Worm (Caenorhabditis elegans): ENCODE measurements around the gene K03B4.2.

The K03B4.2 gene

DNA sequence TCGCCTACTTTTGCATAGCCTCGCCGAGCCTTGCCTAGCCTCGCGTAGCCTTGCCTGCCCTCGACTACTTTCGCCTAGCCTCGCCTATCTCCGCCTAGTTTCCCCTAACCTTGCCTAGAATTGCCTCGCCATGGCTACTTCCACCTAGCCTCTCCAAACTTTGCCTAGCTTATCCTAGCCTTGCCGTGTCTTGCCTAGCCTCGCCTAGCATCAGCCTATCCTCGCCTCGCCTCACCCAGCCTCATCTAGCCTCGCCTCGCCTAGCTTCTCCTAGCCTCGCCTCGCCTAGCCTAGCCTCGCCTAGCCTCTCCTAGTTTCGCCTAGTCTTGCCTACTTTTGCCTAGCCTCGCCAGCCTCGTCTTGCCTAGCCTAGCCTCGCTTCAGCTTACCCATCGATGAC is 20.7 kb upstream of the K03B4.2 start:
- TF ChIP-seq egl-13 (tag; optimal IDR thresholded peaks at IDR 0.05) = no peak
- no peak for TF ChIP-seq ces-1 (GFP tag; optimal IDR thresholded peaks at IDR 0.05)
- no peak for TF ChIP-seq dpl-1 (GFP tag; optimal IDR thresholded peaks at IDR 0.05)
- TF ChIP-seq snu-23 (GFP tag; optimal IDR thresholded peaks at IDR 0.05) = no peak
- TF ChIP-seq ceh-63 (GFP tag; optimal IDR thresholded peaks at IDR 0.05) = no peak
- TF ChIP-seq lin-13 (GFP tag; optimal IDR thresholded peaks at IDR 0.05) = no peak
- TF ChIP-seq rnt-1 (tag; optimal IDR thresholded peaks at IDR 0.05) = no peak
- no peak for TF ChIP-seq nhr-12 (tag; optimal IDR thresholded peaks at IDR 0.05)
- no peak for TF ChIP-seq unc-62 (GFP tag; optimal IDR thresholded peaks at IDR 0.05)
- TF ChIP-seq mef-2 (tag; optimal IDR thresholded peaks at IDR 0.05) = no peak
- no peak for TF ChIP-seq zag-1 (tag; optimal IDR thresholded peaks at IDR 0.05)
- no peak for TF ChIP-seq fkh-10 (GFP tag; optimal IDR thresholded peaks at IDR 0.05)
- no peak for TF ChIP-seq dsc-1 (tag; optimal IDR thresholded peaks at IDR 0.05)
- no peak for TF ChIP-seq nhr-28 (tag; optimal IDR thresholded peaks at IDR 0.05)
- TF ChIP-seq pax-3 (tag; optimal IDR thresholded peaks at IDR 0.05) = no peak
- no peak for TF ChIP-seq alr-1 (tag; optimal IDR thresholded peaks at IDR 0.05; ENCODE audit: borderline replicate concordance)
- TF ChIP-seq aha-1 (tag; optimal IDR thresholded peaks at IDR 0.05) = no peak
- no peak for TF ChIP-seq fkh-8 (tag; optimal IDR thresholded peaks at IDR 0.05)
- TF ChIP-seq ztf-4 (tag; optimal IDR thresholded peaks at IDR 0.05) = no peak

DNA sequence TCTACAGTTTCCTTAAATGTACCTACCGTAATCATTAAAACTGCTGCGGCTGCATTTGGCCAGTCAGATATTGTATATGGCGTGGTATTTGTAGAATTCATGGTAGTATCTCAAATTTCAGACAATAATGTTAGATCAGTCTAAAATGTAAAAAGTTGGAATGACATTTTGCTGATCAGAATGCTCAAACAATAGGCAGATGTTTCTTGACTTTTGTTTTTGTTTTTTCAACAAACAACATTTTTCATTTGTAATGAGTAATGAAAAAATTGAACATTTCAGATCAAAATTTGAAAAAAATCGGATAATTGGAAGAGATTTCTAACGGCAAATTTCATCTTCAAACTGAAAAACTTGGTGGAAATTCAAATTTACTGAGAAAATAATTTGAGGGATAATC is 19.2 kb upstream of the K03B4.2 start, which contains the start of gene srx-77:
Gene srx-77 (minus strand): TSS at position 101 of the 400 bp plus-strand sequence.
- TF ChIP-seq F16B12.6 (tag; optimal IDR thresholded peaks at IDR 0.05) (no peak), nhr-20 (tag; optimal IDR thresholded peaks at IDR 0.05) (no peak), nhr-77 (tag; optimal IDR thresholded peaks at IDR 0.05) (no peak), unc-62 (GFP tag; optimal IDR thresholded peaks at IDR 0.05) (no peak), mdl-1 (tag; optimal IDR thresholded peaks at IDR 0.05) (no peak), C16A3.4 (tag; optimal IDR thresholded peaks at IDR 0.05) (no peak), snu-23 (GFP tag; optimal IDR thresholded peaks at IDR 0.05) (no peak), sptf-1 (tag; optimal IDR thresholded peaks at IDR 0.05) (no peak), aly-2 (tag; optimal IDR thresholded peaks at IDR 0.05) (no peak), xbp-1 (tag; optimal IDR thresholded peaks at IDR 0.05) (no peak), nhr-19 (GFP tag; conservative IDR thresholded peaks at IDR 0.05) (no peak), nhr-84 (tag; optimal IDR thresholded peaks at IDR 0.05) (no peak), pag-3 (tag; optimal IDR thresholded peaks at IDR 0.05; ENCODE audit: borderline replicate concordance, insufficient read depth) (no peak), nhr-76 (tag; optimal IDR thresholded peaks at IDR 0.05) (no peak), fkh-8 (tag; optimal IDR thresholded peaks at IDR 0.05) (no peak), unc-30 (tag; optimal IDR thresholded peaks at IDR 0.05) (no peak)

DNA sequence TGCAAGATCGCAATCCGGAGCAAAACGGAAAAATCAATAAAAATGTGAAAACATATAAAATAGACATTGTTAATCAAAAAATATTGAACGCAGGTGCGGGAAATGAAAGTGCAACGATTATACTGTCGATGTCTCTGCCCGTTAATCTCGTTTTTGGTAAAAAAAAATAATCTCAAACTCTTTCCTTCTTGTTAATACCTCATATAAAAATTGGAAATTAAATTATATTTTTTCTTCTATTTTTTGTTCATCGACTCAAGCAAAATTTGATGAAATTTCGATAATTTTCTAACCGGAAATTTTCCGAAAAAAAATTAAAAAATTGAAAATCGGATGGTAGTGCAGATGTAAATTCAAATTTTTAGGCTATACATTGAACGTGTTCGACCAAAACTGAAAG is 15.3 kb upstream of the K03B4.2 start, which contains the start of gene K03B4.9:
Gene K03B4.9 (minus strand): TSS at position 101 of the 400 bp plus-strand sequence.
- TF ChIP-seq mdl-1 (tag; optimal IDR thresholded peaks at IDR 0.05) (no peak), nhr-12 (tag; optimal IDR thresholded peaks at IDR 0.05) (no peak), unc-62 (GFP tag; optimal IDR thresholded peaks at IDR 0.05) (no peak), C04F5.9 (tag; optimal IDR thresholded peaks at IDR 0.05) (no peak), lin-15B (tag; optimal IDR thresholded peaks at IDR 0.05) (no peak), nhr-71 (tag; optimal IDR thresholded peaks at IDR 0.05) (no peak), efl-3 (GFP tag; optimal IDR thresholded peaks at IDR 0.05) (no peak), elt-2 (tag; optimal IDR thresholded peaks at IDR 0.05) (no peak), unc-130 (tag; optimal IDR thresholded peaks at IDR 0.05) (no peak), dpl-1 (GFP tag; optimal IDR thresholded peaks at IDR 0.05) (no peak), nhr-90 (tag; optimal IDR thresholded peaks at IDR 0.05; ENCODE audit: poor library complexity) (no peak), ets-5 (GFP tag; IDR thresholded peaks at IDR 0.05) (no peak)

Measured in whole organism, L1 larva.